Worm (Caenorhabditis elegans) whole organism, L4 larva: Measurements from ENCODE around the gene ufd-3.
A peak's percentile ranks its signal among the peaks of the same experiment; 100 is the strongest.

Source experiments
- D1046.2 ChIP-seq: fragments of 200-800 bp; sonication (Bioruptor generic); IDR thresholded peaks from 2 replicates; pipeline ENCODE4 v1.3.6; 2022; ENCODE audit warnings: missing genetic modification characterization, missing compliant biosample characterization
- F10B5.3 ChIP-seq: sonication (generic microtip); optimal IDR thresholded peaks from 2 replicates; lab custom pipeline; 2016; ENCODE audit warnings: mild to moderate bottlenecking, missing genetic modification characterization, missing compliant biosample characterization
- F44E2.7 ChIP-seq: fragments of 200-800 bp; sonication (Bioruptor generic); IDR thresholded peaks from 2 replicates; pipeline ENCODE4 v2.1.2; 2022; ENCODE audit warnings: missing genetic modification characterization, missing compliant biosample characterization
- Y5F2A.4 ChIP-seq: fragments of 200-800 bp; sonication (Bioruptor generic); optimal IDR thresholded peaks from 2 replicates; lab custom pipeline; 2018; ENCODE audit warnings: mild to moderate bottlenecking, missing genetic modification characterization, missing compliant biosample characterization
- Y75B8A.6 ChIP-seq: fragments of 200-800 bp; sonication (Bioruptor generic); IDR thresholded peaks from 2 replicates; pipeline ENCODE4 v1.3.6; 2022; ENCODE audit warnings: missing genetic modification reagents, missing genetic modification characterization, missing compliant biosample characterization
- ZK546.5 ChIP-seq, 2 experiments: sonication (generic microtip); optimal IDR thresholded peaks; 2 replicates each; lab custom pipeline; 2017; ENCODE audit warnings: missing biosample characterization in 2 of 2, missing genetic modification characterization in 2 of 2
- aha-1 ChIP-seq: fragments of 150-350 bp; peaks from one replicate; lab custom pipeline; 2014; ENCODE audit warnings: missing biosample characterization, missing genetic modification characterization
- ama-1 ChIP-seq: fragments of 150-350 bp; optimal IDR thresholded peaks from 2 replicates; lab custom pipeline; 2014; ENCODE audit warnings: inconsistent platforms, mixed read lengths
- ceh-62 ChIP-seq: sonication (generic microtip); optimal IDR thresholded peaks from 2 replicates; lab custom pipeline; 2017; ENCODE audit warnings: missing biosample characterization, missing genetic modification characterization
- daf-12 ChIP-seq: fragments of 150-350 bp; optimal IDR thresholded peaks from 2 replicates; lab custom pipeline; 2014; ENCODE audit warnings: missing biosample characterization, missing genetic modification reagents, missing genetic modification characterization
- daf-16 ChIP-seq, 3 experiments: sonication (generic microtip); optimal IDR thresholded peaks; 2 replicates each; lab custom pipeline; 2016 to 2017; ENCODE audit warnings: missing genetic modification characterization in 3 of 3, missing genetic modification reagents in 3 of 3, mild to moderate bottlenecking in 2 of 3, missing compliant biosample characterization in 2 of 3, missing biosample characterization in 1 of 3, moderate library complexity in 1 of 3
- dmd-6 ChIP-seq: fragments of 200-800 bp; sonication (Bioruptor generic); IDR thresholded peaks from 2 replicates; pipeline ENCODE4 v1.3.6; 2022; ENCODE audit warnings: missing genetic modification reagents, missing genetic modification characterization, missing compliant biosample characterization
- dmd-9 ChIP-seq: fragments of 200-800 bp; sonication (Bioruptor generic); IDR thresholded peaks from 2 replicates; pipeline ENCODE4 v1.3.6; 2022; ENCODE audit warnings: missing genetic modification reagents, missing genetic modification characterization, missing compliant biosample characterization
- dpl-1 ChIP-seq: fragments of 150-350 bp; optimal IDR thresholded peaks from 2 replicates; lab custom pipeline; 2014; ENCODE audit warnings: missing biosample characterization, missing genetic modification reagents, missing genetic modification characterization
- duxl-1 ChIP-seq: sonication (generic microtip); optimal IDR thresholded peaks from 2 replicates; lab custom pipeline; 2016; ENCODE audit warnings: mild to moderate bottlenecking, missing genetic modification characterization, moderate library complexity, missing compliant biosample characterization; ENCODE audit not compliant: poor library complexity
- dve-1 ChIP-seq: sonication (generic microtip); optimal IDR thresholded peaks from 2 replicates; lab custom pipeline; 2017; ENCODE audit warnings: antibody characterized with exemption, mild to moderate bottlenecking, missing genetic modification characterization, missing compliant biosample characterization; ENCODE audit not compliant: insufficient read depth
- egl-43 ChIP-seq: fragments of 200-800 bp; sonication (Bioruptor generic); IDR thresholded peaks from 2 replicates; pipeline ENCODE4 v1.3.6; 2022; ENCODE audit warnings: missing genetic modification reagents, missing genetic modification characterization, missing compliant biosample characterization
- fos-1 ChIP-seq: fragments of 150-350 bp; optimal IDR thresholded peaks from 2 replicates; lab custom pipeline; 2014; ENCODE audit warnings: missing biosample characterization, missing genetic modification characterization
- gei-8 ChIP-seq: fragments of 200-800 bp; sonication (Bioruptor generic); optimal IDR thresholded peaks from 2 replicates; lab custom pipeline; 2018; ENCODE audit warnings: mild to moderate bottlenecking, missing genetic modification characterization, missing compliant biosample characterization
- hif-1 ChIP-seq, 2 experiments: sonication (generic microtip); optimal IDR thresholded peaks; 2 replicates each; lab custom pipeline; 2016 to 2017; ENCODE audit warnings: missing compliant biosample characterization in 2 of 2, missing genetic modification characterization in 2 of 2, missing genetic modification reagents in 2 of 2, missing genotype in 2 of 2, mild to moderate bottlenecking in 1 of 2
- hlh-11 ChIP-seq: fragments of 200-800 bp; sonication (Bioruptor generic); optimal IDR thresholded peaks from 2 replicates; lab custom pipeline; 2018; ENCODE audit warnings: mild to moderate bottlenecking, missing genetic modification characterization, missing compliant biosample characterization
- hlh-30 ChIP-seq: sonication (generic microtip); optimal IDR thresholded peaks from 2 replicates; lab custom pipeline; 2017; ENCODE audit warnings: antibody characterized with exemption, mild to moderate bottlenecking, missing genetic modification characterization, missing compliant biosample characterization; ENCODE audit not compliant: insufficient read depth
- lim-7 ChIP-seq: fragments of 200-800 bp; sonication (Bioruptor generic); IDR thresholded peaks from 2 replicates; pipeline ENCODE4 v1.3.6; 2022; ENCODE audit warnings: missing genetic modification characterization, missing compliant biosample characterization
- lin-15B ChIP-seq: fragments of 150-350 bp; sonication (generic microtip); optimal IDR thresholded peaks from 3 replicates; lab custom pipeline; 2014; ENCODE audit warnings: missing biosample characterization, missing genetic modification characterization
- lin-29 ChIP-seq: fragments of 200-800 bp; sonication (Bioruptor generic); IDR thresholded peaks from 2 replicates; pipeline ENCODE4 v1.3.6; 2022; ENCODE audit warnings: missing genetic modification reagents, missing genetic modification characterization, missing compliant biosample characterization
- lsy-2 ChIP-seq, 2 experiments: fragments of 150-350 bp in 1 of 2; sonication (generic microtip) in 1 of 2; optimal IDR thresholded peaks; 2 replicates each; lab custom pipeline; 2014 to 2017; ENCODE audit warnings: missing biosample characterization in 2 of 2, missing genetic modification characterization in 2 of 2
- madf-9 ChIP-seq: fragments of 200-800 bp; sonication (Bioruptor generic); conservative IDR thresholded peaks from 2 replicates; pipeline ENCODE4 v1.3.6; 2022; ENCODE audit warnings: missing genetic modification reagents, missing genetic modification characterization, missing compliant biosample characterization
- mep-1 ChIP-seq: fragments of 150-350 bp; sonication (generic microtip); optimal IDR thresholded peaks from 3 replicates; lab custom pipeline; 2014; ENCODE audit warnings: missing biosample characterization, missing genetic modification characterization
- mxl-3 ChIP-seq: fragments of 200-800 bp; sonication (Bioruptor generic); optimal IDR thresholded peaks from 2 replicates; lab custom pipeline; 2018; ENCODE audit warnings: mild to moderate bottlenecking, missing genetic modification characterization, missing compliant biosample characterization
- nhr-10 ChIP-seq: fragments of 150-350 bp; optimal IDR thresholded peaks from 2 replicates; lab custom pipeline; 2014; ENCODE audit warnings: missing biosample characterization, missing genetic modification characterization
- nhr-111 ChIP-seq: fragments of 200-800 bp; sonication (Bioruptor generic); optimal IDR thresholded peaks from 2 replicates; lab custom pipeline; 2018; ENCODE audit warnings: mild to moderate bottlenecking, missing genetic modification characterization, missing compliant biosample characterization
- nhr-25 ChIP-seq: sonication (generic microtip); optimal IDR thresholded peaks from 2 replicates; lab custom pipeline; 2017; ENCODE audit warnings: missing genetic modification characterization, mild to moderate bottlenecking, missing compliant biosample characterization, antibody characterized with exemption, moderate library complexity, borderline replicate concordance; ENCODE audit not compliant: insufficient read depth
- nhr-28 ChIP-seq: fragments of 150-350 bp; optimal IDR thresholded peaks from 2 replicates; lab custom pipeline; 2014; ENCODE audit warnings: missing biosample characterization, missing genetic modification characterization
- nhr-41 ChIP-seq: fragments of 200-800 bp; sonication (Bioruptor generic); IDR thresholded peaks from 2 replicates; pipeline ENCODE4 v1.3.6; 2022; ENCODE audit warnings: missing genetic modification reagents, missing genetic modification characterization, missing compliant biosample characterization
- nhr-42 ChIP-seq: fragments of 200-800 bp; sonication (Bioruptor generic); IDR thresholded peaks from 2 replicates; pipeline ENCODE4 v1.3.6; 2022; ENCODE audit warnings: missing genetic modification characterization, missing compliant biosample characterization
- nhr-76 ChIP-seq: fragments of 150-350 bp; optimal IDR thresholded peaks from 2 replicates; lab custom pipeline; 2014; ENCODE audit warnings: missing biosample characterization, missing genetic modification characterization
- nhr-77 ChIP-seq: fragments of 150-350 bp; optimal IDR thresholded peaks from 2 replicates; lab custom pipeline; 2014; ENCODE audit warnings: missing biosample characterization, missing genetic modification characterization
- pqm-1 ChIP-seq: sonication (generic microtip); optimal IDR thresholded peaks from 2 replicates; lab custom pipeline; 2017; ENCODE audit warnings: missing biosample characterization, missing genetic modification characterization
- saeg-2 ChIP-seq: fragments of 200-800 bp; sonication (Bioruptor generic); IDR thresholded peaks from 2 replicates; pipeline ENCODE4 v1.3.6; 2022; ENCODE audit warnings: missing genetic modification reagents, missing genetic modification characterization, missing compliant biosample characterization
- snpc-4 ChIP-seq: fragments of 150-350 bp; optimal IDR thresholded peaks from 2 replicates; lab custom pipeline; 2014; ENCODE audit warnings: missing biosample characterization, missing genetic modification characterization
- tag-97 ChIP-seq: fragments of 200-800 bp; sonication (Bioruptor generic); IDR thresholded peaks from 2 replicates; pipeline ENCODE4 v1.3.6; 2022; ENCODE audit warnings: missing genetic modification characterization, missing compliant biosample characterization
- unc-62 ChIP-seq, 3 experiments: fragments of 150-350 bp in 1 of 3; sonication (generic microtip); optimal IDR thresholded peaks in 2 of 3; peaks in 1 of 3; 1 replicate in 1 of 3; 2 replicates in 2 of 3; lab custom pipeline; 2014 to 2017; ENCODE audit warnings: missing biosample characterization in 3 of 3, missing genetic modification characterization in 3 of 3, missing genetic modification reagents in 3 of 3, missing genotype in 1 of 3
- zfp-2 ChIP-seq: sonication (generic microtip); optimal IDR thresholded peaks from 2 replicates; lab custom pipeline; 2016; ENCODE audit warnings: mild to moderate bottlenecking, missing genetic modification characterization, missing compliant biosample characterization
- zfp-3 ChIP-seq: fragments of 200-800 bp; sonication (Bioruptor generic); conservative IDR thresholded peaks from 2 replicates; pipeline ENCODE4 v1.3.6; 2022; ENCODE audit warnings: missing genetic modification reagents, missing genetic modification characterization, missing compliant biosample characterization

ufd-3 gene

DNA sequence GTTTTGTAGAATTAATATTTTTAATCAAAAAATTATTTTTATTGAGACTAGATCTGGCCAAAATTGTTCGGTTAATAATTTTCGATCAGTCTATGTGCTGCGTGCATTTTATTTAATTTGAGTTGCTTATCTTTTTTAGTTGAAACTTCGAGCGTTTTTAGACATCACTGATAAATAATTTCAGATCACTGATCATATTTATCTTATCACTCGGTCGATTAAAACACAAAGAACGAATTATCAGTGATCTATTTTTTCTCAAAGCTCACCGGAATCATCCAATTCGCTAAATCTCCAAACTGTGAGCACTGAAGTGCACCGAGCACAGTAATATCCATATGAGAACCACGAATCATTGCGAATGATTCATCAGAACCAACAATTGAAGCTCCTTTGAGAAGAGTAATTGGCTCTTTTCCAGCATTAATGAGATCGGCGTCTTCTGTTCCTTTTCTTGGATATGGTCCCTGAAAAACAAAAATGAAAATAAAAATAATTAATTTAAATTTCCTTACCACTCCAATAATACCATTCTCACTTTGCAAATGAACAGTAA, 5.4 kb upstream of the ufd-3 start:
- TF ChIP-seq mxl-3 (GFP tag; lab: Kevin White, UChicago): no peak
- TF ChIP-seq nhr-42 (GFP tag; lab: Robert Waterston, UW): no peak
- no peak for TF ChIP-seq egl-43 (GFP tag; lab: Robert Waterston, UW)
- TF ChIP-seq lsy-2 (tag; optimal IDR thresholded peaks at IDR 0.05; lab: Kevin White, UChicago): no peak
- no peak for TF ChIP-seq snpc-4 (tag; lab: Kevin White, UChicago)
- peak; percentile 1 for TF ChIP-seq nhr-28
- TF ChIP-seq F44E2.7 (GFP tag; lab: Robert Waterston, UW): no peak
- peak; percentile 53 for TF ChIP-seq pqm-1 (tag; lab: Kevin White, UChicago)
- TF ChIP-seq saeg-2: no peak
- no peak for TF ChIP-seq daf-16 (GFP tag; optimal IDR thresholded peaks at IDR 0.05; lab: Kevin White, UChicago)
- TF ChIP-seq daf-16 (tag; optimal IDR thresholded peaks at IDR 0.05; lab: Kevin White, UChicago): peak; percentile 56
- TF ChIP-seq dmd-9 (GFP tag; lab: Robert Waterston, UW): no peak
- no peak for TF ChIP-seq nhr-41 (GFP tag; lab: Robert Waterston, UW)
- TF ChIP-seq aha-1: no peak
- no peak for TF ChIP-seq ceh-62 (tag; lab: Kevin White, UChicago)
- TF ChIP-seq tag-97 (GFP tag; lab: Robert Waterston, UW): no peak
- no peak for TF ChIP-seq gei-8 (GFP tag; lab: Kevin White, UChicago)
- TF ChIP-seq D1046.2 (GFP tag; lab: Robert Waterston, UW): no peak
- TF ChIP-seq lin-29 (GFP tag; lab: Robert Waterston, UW): no peak
- no peak for TF ChIP-seq lim-7 (GFP tag; lab: Robert Waterston, UW)
- no peak for TF ChIP-seq F10B5.3 (tag; lab: Kevin White, UChicago)
- TF ChIP-seq nhr-10 (tag; lab: Kevin White, UChicago): peak; percentile 3
- peak; percentile 43 for TF ChIP-seq mep-1 (tag; lab: Kevin White, UChicago)
- no peak for TF ChIP-seq fos-1
- peak; percentile 32 for TF ChIP-seq hlh-11
- TF ChIP-seq dpl-1: no peak
- TF ChIP-seq zfp-2 (tag; lab: Kevin White, UChicago): no peak
- TF ChIP-seq duxl-1 (tag; lab: Kevin White, UChicago): peak; percentile 26
- TF ChIP-seq lin-15B (tag; lab: Kevin White, UChicago): no peak
- peak; percentile 16 for TF ChIP-seq nhr-25 (tag; lab: Kevin White, UChicago)
- TF ChIP-seq nhr-76: no peak
- no peak for TF ChIP-seq zfp-3 (GFP tag; lab: Robert Waterston, UW)
- no peak for TF ChIP-seq nhr-111
- TF ChIP-seq Y75B8A.6 (GFP tag; lab: Robert Waterston, UW): no peak
- TF ChIP-seq dve-1: peak; percentile 68
- TF ChIP-seq madf-9 (GFP tag; lab: Robert Waterston, UW): 0 out of 2 replicates have a peak, but pooled peaks have one; percentile 8
- no peak for TF ChIP-seq hif-1 (tag; optimal IDR thresholded peaks at IDR 0.05; lab: Kevin White, UChicago)
- peak; percentile 64 for TF ChIP-seq dmd-6 (GFP tag; lab: Robert Waterston, UW)
- no peak for TF ChIP-seq Y5F2A.4

DNA sequence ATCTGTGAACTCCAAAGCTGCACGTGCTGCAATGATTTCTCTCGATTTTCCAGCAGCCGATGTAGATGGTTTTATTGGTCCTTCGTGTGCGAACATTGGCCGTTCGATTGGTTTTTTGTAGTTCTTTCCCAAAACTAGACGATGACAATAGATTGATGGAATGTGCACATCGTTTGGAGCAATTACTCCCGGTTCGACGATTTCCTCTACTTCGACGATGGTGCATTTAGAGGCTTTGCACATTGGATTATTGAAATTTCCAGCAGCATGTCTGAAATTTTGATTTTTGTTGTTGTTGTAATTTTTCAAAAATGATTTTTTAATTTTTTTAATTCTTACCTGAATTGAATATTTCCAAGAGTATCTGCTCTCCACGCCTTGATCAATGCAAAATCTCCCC, 4.9 kb upstream of the ufd-3 start:
- TF ChIP-seq ama-1 (lab: Kevin White, UChicago) (no peak), daf-12 (tag; lab: Kevin White, UChicago) (no peak), dpl-1 (no peak), unc-62 (GFP tag; optimal IDR thresholded peaks at IDR 0.05 in 1 of 2; lab: Kevin White, UChicago) (peak in 1 of 2 experiments; percentile 55), unc-62 (tag; optimal IDR thresholded peaks at IDR 0.05; lab: Kevin White, UChicago) (no peak), mep-1 (tag; lab: Kevin White, UChicago) (no peak), nhr-77 (tag; lab: Kevin White, UChicago) (no peak), ZK546.5 (tag; optimal IDR thresholded peaks at IDR 0.05; lab: Kevin White, UChicago) (no peak), daf-16 (GFP tag; optimal IDR thresholded peaks at IDR 0.05; lab: Kevin White, UChicago) (no peak), daf-16 (tag; optimal IDR thresholded peaks at IDR 0.05; lab: Kevin White, UChicago) (peak; percentile 21), aha-1 (no peak), hlh-30 (tag; lab: Kevin White, UChicago) (no peak)
- TF ChIP-seq, all 104 proteins: peak for 2
